Fruit fly (Drosophila melanogaster) Kc167 (cell line): ENCODE data around the gene CG34163.

Experiments used
- Myc ChIP-seq: fragments of >200 bp; optimal IDR thresholded peaks from 2 replicates; lab custom pipeline; 2017; ENCODE audit warnings: missing external identifiers
- Sin3A ChIP-seq: fragments of >200 bp; optimal IDR thresholded peaks from 2 replicates; lab custom pipeline; 2018; ENCODE audit warnings: missing external identifiers
- h ChIP-seq: fragments of >200 bp; optimal IDR thresholded peaks from 3 replicates; lab custom pipeline; 2018; ENCODE audit warnings: missing external identifiers
- psq ChIP-seq: fragments of >200 bp; optimal IDR thresholded peaks from 2 replicates; lab custom pipeline; 2017; ENCODE audit warnings: missing external identifiers

DNA sequence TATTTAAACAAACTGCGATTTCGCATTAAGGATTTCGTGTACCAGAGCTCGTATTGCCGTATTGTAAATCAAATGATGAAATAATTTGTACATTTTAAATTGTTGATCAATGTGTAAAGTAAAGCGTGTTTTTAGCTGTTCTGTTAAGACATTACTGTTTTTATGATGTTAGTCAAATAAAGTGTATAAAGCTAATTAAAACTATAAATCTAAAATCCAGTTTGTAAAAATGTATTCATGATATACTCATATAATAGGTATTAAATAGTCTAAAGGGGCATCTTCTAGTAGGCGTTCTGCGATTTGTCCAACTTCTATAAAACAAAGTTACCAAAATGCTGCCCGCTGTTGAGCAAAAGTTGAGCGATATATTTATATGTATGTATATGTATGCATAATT, 45.8 kb downstream of the CG34163 start, which contains the start of gene CG18788:
- no peak for TF ChIP-seq psq (lab: Kevin White, UChicago)
- TF ChIP-seq Sin3A (lab: Kevin White, UChicago): no peak
- no peak for TF ChIP-seq h (lab: Kevin White, UChicago)
- TF ChIP-seq Myc (lab: Kevin White, UChicago): no peak
